Worm (Caenorhabditis elegans) whole organism, midembryonic: Measurements from ENCODE around the gene mppb-1.

ENCODE experiments used
- cog-1 ChIP-seq: sonication (generic microtip); optimal IDR thresholded peaks from 2 replicates; lab custom pipeline; 2016; ENCODE audit warnings: missing genetic modification characterization, missing compliant biosample characterization
- flt-1 ChIP-seq: fragments of 200-800 bp; sonication (Bioruptor generic); IDR thresholded peaks from 2 replicates; pipeline ENCODE4 v1.3.6; 2022; ENCODE audit warnings: missing genetic modification characterization, missing compliant biosample characterization
- klf-2 ChIP-seq: fragments of 200-800 bp; sonication (Bioruptor generic); conservative IDR thresholded peaks from 2 replicates; pipeline ENCODE4 v1.3.6; 2022; ENCODE audit warnings: missing genetic modification reagents, missing genetic modification characterization, missing compliant biosample characterization
- ref-1 ChIP-seq: fragments of 200-800 bp; sonication (Bioruptor generic); conservative IDR thresholded peaks from 2 replicates; pipeline ENCODE4 v1.3.6; 2022; ENCODE audit warnings: missing genetic modification reagents, missing genetic modification characterization, missing compliant biosample characterization
- tab-1 ChIP-seq: fragments of 200-800 bp; sonication (Bioruptor generic); IDR thresholded peaks from 2 replicates; pipeline ENCODE4 v1.3.6; 2022; ENCODE audit warnings: missing genetic modification characterization, missing compliant biosample characterization
- ztf-23 ChIP-seq: fragments of 200-800 bp; sonication (Bioruptor generic); IDR thresholded peaks from 2 replicates; pipeline ENCODE4 v1.3.6; 2022; ENCODE audit warnings: missing genetic modification reagents, missing genetic modification characterization, missing compliant biosample characterization

ce11 chrIV:9090538-9091195 is 16.2 kb downstream of the mppb-1 start:
- no peak for TF ChIP-seq ref-1
- no peak for TF ChIP-seq klf-2 (GFP tag; lab: Robert Waterston, UW)
- TF ChIP-seq tab-1: no peak
- no peak for TF ChIP-seq ztf-23 (GFP tag; lab: Robert Waterston, UW)
- TF ChIP-seq flt-1: no peak
- TF ChIP-seq cog-1: no peak
